Worm (Caenorhabditis elegans): ENCODE data around the gene F35C5.3.

DNA sequence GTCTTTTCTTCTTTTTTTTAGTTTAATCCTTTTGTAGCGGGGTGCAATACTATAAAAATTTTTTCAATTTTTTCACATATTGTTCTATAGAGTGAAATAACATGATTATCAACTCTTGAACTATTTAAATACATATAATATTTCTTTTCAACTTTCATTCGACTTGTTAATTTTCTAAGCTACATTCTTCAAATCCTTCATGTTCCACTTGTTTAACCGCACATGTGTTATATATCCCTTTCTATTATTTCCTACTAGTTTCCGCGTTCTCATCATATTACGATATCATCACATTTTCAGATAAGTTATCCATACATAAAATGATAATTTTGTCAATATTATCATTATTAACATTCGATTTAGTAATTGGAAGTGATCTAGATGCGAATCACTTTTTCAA, 32.7 kb upstream of the F35C5.3 start, which contains the start of gene Y46G5A.29:
- no peak for TF ChIP-seq dpl-1 (GFP tag; optimal IDR thresholded peaks at IDR 0.05)
- no peak for TF ChIP-seq nhr-237 (tag; optimal IDR thresholded peaks at IDR 0.05)
- no peak for TF ChIP-seq elt-2 (tag; optimal IDR thresholded peaks at IDR 0.05)
- no peak for TF ChIP-seq ama-1 (optimal IDR thresholded peaks at IDR 0.05)
- no peak for TF ChIP-seq aly-2 (tag; optimal IDR thresholded peaks at IDR 0.05)
- TF ChIP-seq fos-1 (tag; optimal IDR thresholded peaks at IDR 0.05), result no peak
- TF ChIP-seq lin-39 (tag; optimal IDR thresholded peaks at IDR 0.05), result no peak
- no peak for TF ChIP-seq jun-1 (tag; optimal IDR thresholded peaks at IDR 0.05)
- TF ChIP-seq nhr-12 (tag; optimal IDR thresholded peaks at IDR 0.05), result no peak
- no peak for TF ChIP-seq fkh-10 (GFP tag; optimal IDR thresholded peaks at IDR 0.05)
- no peak for TF ChIP-seq snpc-4 (tag; optimal IDR thresholded peaks at IDR 0.05)
- TF ChIP-seq alr-1 (tag; optimal IDR thresholded peaks at IDR 0.05; ENCODE audit: borderline replicate concordance), result no peak
